Fruit fly (Drosophila melanogaster) whole organism, pupa: ENCODE results near the gene Jwa.

Experiments used
- CG14655 ChIP-seq: fragments of 200-800 bp; sonication (Bioruptor generic); optimal IDR thresholded peaks from 3 replicates; lab custom pipeline; 2017; ENCODE audit warnings: mild to moderate bottlenecking, missing biosample characterization, missing genetic modification reagents, missing genetic modification characterization
- CG32121 ChIP-seq: fragments of 200-800 bp; sonication (Bioruptor generic); IDR thresholded peaks from 2 replicates; pipeline ENCODE4 v1.3.6; 2022; ENCODE audit warnings: missing biosample characterization, missing genetic modification characterization
- CG34367 ChIP-seq: fragments of 200-800 bp; sonication (Bioruptor generic); optimal IDR thresholded peaks from 2 replicates; lab custom pipeline; 2018; ENCODE audit warnings: missing biosample characterization, mild to moderate bottlenecking, missing genetic modification characterization
- CG8159 ChIP-seq: fragments of 200-800 bp; sonication (Bioruptor generic); optimal IDR thresholded peaks from 3 replicates; lab custom pipeline; 2018; ENCODE audit warnings: missing biosample characterization, mild to moderate bottlenecking, missing genetic modification characterization, moderate library complexity
- CG8301 ChIP-seq: fragments of 200-800 bp; sonication (Bioruptor generic); optimal IDR thresholded peaks from 2 replicates; lab custom pipeline; 2018; ENCODE audit warnings: missing biosample characterization, mild to moderate bottlenecking, missing genetic modification characterization
- CG9948 ChIP-seq: fragments of 200-800 bp; sonication (Bioruptor generic); optimal IDR thresholded peaks from 2 replicates; lab custom pipeline; 2018; ENCODE audit warnings: missing biosample characterization, mild to moderate bottlenecking, missing genetic modification characterization, moderate library complexity
- EcR ChIP-seq: fragments of 200-800 bp; sonication (Bioruptor generic); optimal IDR thresholded peaks from 3 replicates; lab custom pipeline; 2019; ENCODE audit warnings: missing biosample characterization, missing genetic modification characterization, mild to moderate bottlenecking, moderate library complexity, missing genetic modification reagents
- fd96Ca ChIP-seq: fragments of 200-800 bp; sonication (Bioruptor generic); IDR thresholded peaks from 3 replicates; pipeline ENCODE4 v1.3.6; 2022; ENCODE audit warnings: missing biosample characterization, missing genetic modification characterization
- rn ChIP-seq: fragments of 200-800 bp; sonication (Bioruptor generic); IDR thresholded peaks from 2 replicates; pipeline ENCODE4 v1.3.6; 2022; ENCODE audit warnings: missing biosample characterization, missing genetic modification characterization

dm6 chr2L:18714086-18714485 lies 8.6 kb upstream of the Jwa start:
- TF ChIP-seq CG14655 (GFP tag; lab: Kevin White, UChicago) (no peak), CG32121 (GFP tag; lab: Robert Waterston, UW) (no peak), CG9948 (tag; lab: Kevin White, UChicago) (no peak), CG8301 (tag; lab: Kevin White, UChicago) (no peak), EcR (GFP tag; lab: Kevin White, UChicago) (no peak), rn (GFP tag; lab: Robert Waterston, UW) (no peak), CG34367 (no peak), fd96Ca (GFP tag; lab: Robert Waterston, UW) (no peak), CG8159 (tag; lab: Kevin White, UChicago) (no peak)
